Worm (Caenorhabditis elegans): ENCODE data around the gene str-188.

ce11 chrV:9692649-9693112 is 23.8 kb upstream of the str-188 start, which contains the start of gene ZK287.7:
- no peak for TF ChIP-seq ztf-23 (GFP tag; IDR thresholded peaks at IDR 0.05)
- no peak for TF ChIP-seq ztf-29 (GFP tag; IDR thresholded peaks at IDR 0.05)
- TF ChIP-seq T22C8.4 (GFP tag; IDR thresholded peaks at IDR 0.05), result no peak
- TF ChIP-seq flt-1 (GFP tag; IDR thresholded peaks at IDR 0.05), result no peak
- no peak for TF ChIP-seq med-1 (GFP tag; optimal IDR thresholded peaks at IDR 0.05; ENCODE audit: insufficient read depth)
- TF ChIP-seq klf-2 (GFP tag; conservative IDR thresholded peaks at IDR 0.05), result no peak
- TF ChIP-seq ref-1 (GFP tag; conservative IDR thresholded peaks at IDR 0.05), result no peak
